Worm (Caenorhabditis elegans) whole organism, L4 larva: ENCODE measurements around the gene K12H6.7.

ENCODE experiments used
- lin-13 ChIP-seq: fragments of 150-350 bp; optimal IDR thresholded peaks from 2 replicates; lab custom pipeline; 2014; ENCODE audit warnings: missing biosample characterization, missing genetic modification reagents, missing genetic modification characterization
- lin-29 ChIP-seq: fragments of 200-800 bp; sonication (Bioruptor generic); IDR thresholded peaks from 2 replicates; pipeline ENCODE4 v1.3.6; 2022; ENCODE audit warnings: missing genetic modification reagents, missing genetic modification characterization, missing compliant biosample characterization
- nhr-76 ChIP-seq: fragments of 150-350 bp; optimal IDR thresholded peaks from 2 replicates; lab custom pipeline; 2014; ENCODE audit warnings: missing biosample characterization, missing genetic modification characterization
- pqm-1 ChIP-seq: sonication (generic microtip); optimal IDR thresholded peaks from 2 replicates; lab custom pipeline; 2017; ENCODE audit warnings: missing biosample characterization, missing genetic modification characterization
- spr-3 ChIP-seq: fragments of 200-800 bp; sonication (Bioruptor generic); optimal IDR thresholded peaks from 2 replicates; lab custom pipeline; 2018; ENCODE audit warnings: mild to moderate bottlenecking, missing genetic modification characterization, missing compliant biosample characterization

ce11 chrII:2830144-2830543 is 6.6 kb downstream of the K12H6.7 start:
- TF ChIP-seq nhr-76 (no peak), lin-13 (GFP tag; lab: Kevin White, UChicago) (no peak), lin-29 (GFP tag; lab: Robert Waterston, UW) (no peak), spr-3 (no peak), pqm-1 (tag; lab: Kevin White, UChicago) (no peak)
